Worm (Caenorhabditis elegans): ENCODE data around the gene C04C3.7.
"Not testable (repeated sequence)": the region's sequence is repeated elsewhere in the genome, so short reads cannot be mapped to it uniquely, and the experiment has no call there.

The C04C3.7 gene

ce11 chrIV:3433387-3433786 is at the start of gene C04C3.7:
Gene C04C3.7, minus strand, starts transcription at chrIV:3433487.
- not testable (repeated sequence) for TF ChIP-seq npax-4, ceh-31, ceh-48 (tag; optimal IDR thresholded peaks at IDR 0.05)

- TF ChIP-seq ceh-30 (tag; optimal IDR thresholded peaks at IDR 0.05) (no peak), elt-4 (tag; optimal IDR thresholded peaks at IDR 0.05) (no peak), ahr-1 (tag; optimal IDR thresholded peaks at IDR 0.05) (no peak), ceh-45 (GFP tag; IDR thresholded peaks at IDR 0.05) (no peak), fkh-10 (GFP tag; optimal IDR thresholded peaks at IDR 0.05) (no peak), ceh-19 (GFP tag; optimal IDR thresholded peaks at IDR 0.05) (no peak), npax-4 (tag; optimal IDR thresholded peaks at IDR 0.05) (no peak), nfya-1 (tag; optimal IDR thresholded peaks at IDR 0.05) (no peak), madf-2 (tag; optimal IDR thresholded peaks at IDR 0.05) (no peak), ceh-22 (tag; optimal IDR thresholded peaks at IDR 0.05) (no peak), ceh-2 (tag; optimal IDR thresholded peaks at IDR 0.05) (no peak), unc-86 (tag; optimal IDR thresholded peaks at IDR 0.05) (no peak), unc-3 (GFP tag; conservative IDR thresholded peaks at IDR 0.05) (no peak), unc-3 (tag; optimal IDR thresholded peaks at IDR 0.05) (no peak), odd-2 (tag; optimal IDR thresholded peaks at IDR 0.05) (no peak), pha-2 (tag; optimal IDR thresholded peaks at IDR 0.05) (no peak), zip-5 (tag; optimal IDR thresholded peaks at IDR 0.05) (no peak), pax-1 (tag; optimal IDR thresholded peaks at IDR 0.05) (no peak), ceh-48 (tag; optimal IDR thresholded peaks at IDR 0.05) (no peak), elt-2 (tag; optimal IDR thresholded peaks at IDR 0.05) (no peak), sox-4 (tag; optimal IDR thresholded peaks at IDR 0.05) (no peak)
Measured at ce11 chrIV:3482195-3482959, 49.1 kb upstream of the C04C3.7 start, which contains the start of gene srz-82. Gene srz-82, plus strand, starts transcription at chrIV:3482895.

ce11 chrIV:3481760-3482159 is 48.5 kb upstream of the C04C3.7 start, which contains the start of gene srz-37:
Gene srz-37, minus strand, starts transcription at chrIV:3481860.
- no peak for TF ChIP-seq ceh-6 (GFP tag; optimal IDR thresholded peaks at IDR 0.05)
- no peak for TF ChIP-seq elt-2 (tag; optimal IDR thresholded peaks at IDR 0.05)
- TF ChIP-seq ceh-18 (tag; optimal IDR thresholded peaks at IDR 0.05) = no peak
- TF ChIP-seq fax-1 (tag; optimal IDR thresholded peaks at IDR 0.05) = no peak
- no peak for TF ChIP-seq ceh-22 (tag; optimal IDR thresholded peaks at IDR 0.05)
- TF ChIP-seq unc-86 (tag; optimal IDR thresholded peaks at IDR 0.05) = no peak
- TF ChIP-seq sox-2 (GFP tag; IDR thresholded peaks at IDR 0.05) = no peak
- no peak for TF ChIP-seq dmd-4 (tag; optimal IDR thresholded peaks at IDR 0.05; ENCODE audit: borderline replicate concordance)
- TF ChIP-seq F13H6.1 (tag; optimal IDR thresholded peaks at IDR 0.05) = no peak
- TF ChIP-seq hlh-30 (tag; optimal IDR thresholded peaks at IDR 0.05; ENCODE audit: insufficient read depth) = no peak
- TF ChIP-seq che-1 (tag; optimal IDR thresholded peaks at IDR 0.05) = no peak
- TF ChIP-seq ceh-14 (tag; optimal IDR thresholded peaks at IDR 0.05) = no peak
- TF ChIP-seq lin-11 (tag; optimal IDR thresholded peaks at IDR 0.05) = no peak
- no peak for TF ChIP-seq ahr-1 (tag; optimal IDR thresholded peaks at IDR 0.05)

ce11 chrIV:3478911-3479385 is 45.7 kb upstream of the C04C3.7 start, which contains the start of the genes srz-70 and C09G12.5:
Gene srz-70, minus strand, starts transcription at chrIV:3479011.
Gene C09G12.5, plus strand, starts transcription at chrIV:3479335.
- TF ChIP-seq che-1 (tag; optimal IDR thresholded peaks at IDR 0.05) (no peak), nhr-232 (tag; optimal IDR thresholded peaks at IDR 0.05) (no peak), pat-9 (tag; optimal IDR thresholded peaks at IDR 0.05) (no peak), nfya-1 (tag; optimal IDR thresholded peaks at IDR 0.05) (no peak), ceh-14 (tag; optimal IDR thresholded peaks at IDR 0.05) (no peak), ceh-31 (tag; optimal IDR thresholded peaks at IDR 0.05) (no peak)

Measured in whole organism, late embryonic.